Fruit fly (Drosophila melanogaster) Kc167 (cell line): Measurements from ENCODE around the gene CG14659.

ENCODE experiments used
- h ChIP-seq: fragments of >200 bp; optimal IDR thresholded peaks from 3 replicates; lab custom pipeline; 2018; ENCODE audit warnings: missing external identifiers
- insv ChIP-seq: fragments of >200 bp; optimal IDR thresholded peaks from 3 replicates; lab custom pipeline; 2018; ENCODE audit warnings: missing external identifiers

DNA sequence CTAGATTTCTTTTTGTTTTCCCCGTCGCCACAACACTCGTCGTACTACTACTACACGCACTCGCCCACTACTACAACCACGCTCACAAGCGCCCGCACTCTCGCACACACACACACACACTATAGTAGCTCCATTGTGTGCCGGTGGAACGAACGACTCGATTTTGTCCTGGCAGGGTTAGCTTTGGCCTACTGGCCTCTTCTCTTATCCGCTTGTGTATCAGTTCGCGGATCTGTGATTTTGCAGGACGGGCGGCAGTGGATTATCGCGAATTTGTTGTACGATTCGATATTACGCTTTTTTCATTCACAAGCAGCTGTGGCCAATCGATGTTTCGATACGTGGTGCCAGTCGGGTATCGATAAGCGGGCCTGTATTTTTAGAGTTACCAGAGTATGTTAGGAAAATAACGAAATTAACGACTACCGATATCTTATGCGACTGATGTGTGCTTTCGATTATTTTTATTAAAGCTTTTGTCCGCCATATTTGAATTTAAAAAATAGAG is 9.9 kb downstream of the CG14659 start, which contains the start of gene CG14657:
- TF ChIP-seq h = no peak
- TF ChIP-seq insv (lab: Kevin White, UChicago) = no peak
